Worm (Caenorhabditis elegans): ENCODE results near the gene nhr-41.

The nhr-41 gene

DNA sequence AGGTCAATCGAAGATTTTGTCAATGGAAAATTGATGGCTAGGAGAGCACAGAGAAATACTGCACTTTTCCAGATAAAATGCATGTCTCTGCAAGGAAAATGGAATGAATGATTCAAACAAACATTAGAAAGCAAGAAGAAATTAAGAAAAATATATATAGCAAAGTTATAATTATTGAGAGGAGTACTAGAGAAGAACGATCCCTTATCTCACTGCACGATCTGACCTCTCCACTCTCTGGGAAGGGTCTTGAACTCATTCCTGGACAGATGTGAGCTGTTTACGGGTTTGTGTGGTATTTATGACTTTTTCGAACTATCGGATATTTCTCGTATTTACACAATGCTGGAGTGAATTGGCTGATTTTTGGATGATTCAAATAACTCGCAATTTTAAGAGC lies 44.2 kb downstream of the nhr-41 start, which contains the start of gene Y77E11A.23:
TSS of gene Y77E11A.23 (minus strand) at position 107 of the 400 bp plus-strand sequence.
- TF ChIP-seq dmd-8 (GFP tag; IDR thresholded peaks at IDR 0.05): no peak
- no peak for TF ChIP-seq set-16 (GFP tag; IDR thresholded peaks at IDR 0.05)
- no peak for TF ChIP-seq zag-1 (tag; optimal IDR thresholded peaks at IDR 0.05)
- no peak for TF ChIP-seq Y105C5A.15 (GFP tag; IDR thresholded peaks at IDR 0.05)
- no peak for TF ChIP-seq nhr-10 (tag; optimal IDR thresholded peaks at IDR 0.05)
- no peak for TF ChIP-seq mxl-3 (GFP tag; optimal IDR thresholded peaks at IDR 0.05)
- no peak for TF ChIP-seq madf-9 (GFP tag; conservative IDR thresholded peaks at IDR 0.05)
- no peak for TF ChIP-seq ces-1 (GFP tag; optimal IDR thresholded peaks at IDR 0.05)
- no peak for TF ChIP-seq T26A8.4 (GFP tag; IDR thresholded peaks at IDR 0.05)
- TF ChIP-seq gei-8 (GFP tag; optimal IDR thresholded peaks at IDR 0.05): no peak
- no peak for TF ChIP-seq ctbp-1 (GFP tag; IDR thresholded peaks at IDR 0.05)
- no peak for TF ChIP-seq F37D6.2 (tag; optimal IDR thresholded peaks at IDR 0.05)
- TF ChIP-seq zfp-3 (GFP tag; conservative IDR thresholded peaks at IDR 0.05): no peak
- TF ChIP-seq sdz-12 (GFP tag; optimal IDR thresholded peaks at IDR 0.05): no peak
- no peak for TF ChIP-seq ZK337.2 (GFP tag; IDR thresholded peaks at IDR 0.05)
- TF ChIP-seq mxl-2 (GFP tag; conservative IDR thresholded peaks at IDR 0.05): no peak
- no peak for TF ChIP-seq pqm-1 (tag; optimal IDR thresholded peaks at IDR 0.05)

DNA sequence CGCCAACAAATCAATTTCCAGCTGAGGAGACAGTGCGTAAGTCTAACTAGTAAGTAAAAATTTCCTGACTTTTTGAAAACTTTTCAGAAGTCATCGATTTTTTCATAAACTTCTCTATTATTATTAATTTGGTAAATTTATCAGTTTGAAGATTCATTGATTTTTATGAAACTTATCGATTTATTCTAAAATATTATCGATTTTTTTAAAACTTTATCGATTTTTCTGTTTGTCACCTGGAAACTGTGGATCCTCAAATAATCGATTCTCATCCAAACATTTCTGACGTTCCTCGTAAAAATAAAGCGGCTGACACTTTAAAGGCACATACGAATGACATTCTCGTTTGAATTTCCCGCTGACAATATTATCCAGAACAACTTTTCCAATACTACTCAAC lies 48.0 kb downstream of the nhr-41 start:
- TF ChIP-seq F49E8.2 (tag; optimal IDR thresholded peaks at IDR 0.05; ENCODE audit: borderline replicate concordance): no peak
- TF ChIP-seq ceh-28 (tag; optimal IDR thresholded peaks at IDR 0.05): peak; percentile 75

DNA sequence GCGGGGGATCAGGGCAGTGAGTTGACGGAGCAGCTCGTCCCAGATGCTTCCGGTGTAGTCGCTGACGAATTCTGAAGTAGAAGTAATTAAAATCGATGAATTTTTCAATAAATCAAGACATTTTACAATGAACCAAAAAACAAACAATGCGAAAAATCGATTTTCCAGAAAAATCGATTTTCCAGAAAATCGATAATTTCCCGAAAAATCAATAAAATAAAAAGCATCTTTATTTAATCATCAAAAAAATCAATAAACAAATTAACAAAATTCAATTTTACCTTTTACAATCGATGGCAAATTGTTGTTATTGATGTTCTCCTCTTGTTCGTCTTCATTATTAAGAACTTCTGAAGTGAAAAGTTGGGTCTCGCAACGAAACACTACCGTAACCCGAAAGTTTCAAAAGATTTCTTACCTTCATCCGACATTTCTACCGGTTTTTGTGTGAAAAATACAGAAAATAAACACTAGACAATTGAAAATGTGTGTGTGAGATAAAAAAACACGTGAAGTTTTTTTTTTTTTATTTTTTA lies 48.6 kb downstream of the nhr-41 start, which contains the start of gene clp-6:
TSS of gene clp-6 (minus strand) at position 486 of the 536 bp plus-strand sequence.
- no peak for TF ChIP-seq R02D3.7 (tag; optimal IDR thresholded peaks at IDR 0.05)
- peak; percentile 94 for TF ChIP-seq ceh-28 (tag; optimal IDR thresholded peaks at IDR 0.05)

DNA sequence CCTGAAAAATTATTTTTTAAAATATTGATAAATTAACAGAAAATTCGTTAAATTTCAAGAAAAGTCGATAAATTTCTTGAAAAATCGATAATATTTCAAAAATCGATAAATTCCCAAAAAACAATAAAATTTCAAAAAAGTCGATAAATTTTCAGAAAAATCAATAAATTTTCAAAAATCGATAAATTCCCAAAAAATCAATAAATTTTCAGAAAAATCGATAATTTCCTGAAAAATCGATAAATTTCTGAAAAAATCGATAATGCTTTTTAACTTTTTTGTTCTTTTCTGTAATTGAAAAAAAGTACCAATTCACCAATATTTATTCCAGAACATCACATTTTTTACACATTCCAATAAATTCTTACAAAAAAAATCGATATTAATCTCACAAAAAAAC lies 49.1 kb downstream of the nhr-41 start:
- TF ChIP-seq ceh-28 (tag; optimal IDR thresholded peaks at IDR 0.05): peak; percentile 98
- TF ChIP-seq pha-4 (GFP tag; IDR thresholded peaks at IDR 0.05): no peak
- TF ChIP-seq pha-4 (tag; optimal IDR thresholded peaks at IDR 0.05): no peak
- TF ChIP-seq Y48G9A.11 (GFP tag; IDR thresholded peaks at IDR 0.05): no peak
- TF ChIP-seq aha-1 (tag): no peak
- no peak for TF ChIP-seq lin-29 (GFP tag; IDR thresholded peaks at IDR 0.05)
- no peak for TF ChIP-seq nhr-41 (GFP tag; IDR thresholded peaks at IDR 0.05)
- TF ChIP-seq attf-4 (tag; optimal IDR thresholded peaks at IDR 0.05): no peak
- TF ChIP-seq lin-15B (tag; optimal IDR thresholded peaks at IDR 0.05): no peak
- TF ChIP-seq cey-2 (tag; optimal IDR thresholded peaks at IDR 0.05; ENCODE audit: borderline replicate concordance, insufficient read depth): no peak

DNA sequence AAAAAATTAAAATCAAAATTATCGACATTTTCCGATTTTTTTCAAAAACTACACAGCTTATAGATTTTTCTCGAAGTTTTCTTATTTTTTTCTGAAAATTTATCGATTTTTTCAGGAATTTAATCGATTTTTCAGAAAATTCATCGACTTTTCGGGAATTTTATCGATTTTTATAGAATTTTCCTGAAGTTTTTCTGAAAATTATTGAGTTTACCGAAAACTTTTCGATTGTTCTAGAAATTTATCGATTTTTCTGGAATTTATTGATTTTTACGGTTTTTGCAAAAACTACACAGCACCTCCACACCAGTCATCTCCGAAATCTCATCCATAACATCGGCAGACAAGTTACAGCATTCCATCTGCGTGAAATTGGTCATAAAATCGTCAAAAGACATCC lies 51.6 kb downstream of the nhr-41 start:
- TF ChIP-seq hmg-1.1 (GFP tag; IDR thresholded peaks at IDR 0.05): 0 out of 2 replicates have a peak, but pooled peaks have one; percentile 12
- TF ChIP-seq ceh-28 (tag; optimal IDR thresholded peaks at IDR 0.05): peak; percentile 74
- no peak for TF ChIP-seq mdt-29 (GFP tag; IDR thresholded peaks at IDR 0.05)

DNA sequence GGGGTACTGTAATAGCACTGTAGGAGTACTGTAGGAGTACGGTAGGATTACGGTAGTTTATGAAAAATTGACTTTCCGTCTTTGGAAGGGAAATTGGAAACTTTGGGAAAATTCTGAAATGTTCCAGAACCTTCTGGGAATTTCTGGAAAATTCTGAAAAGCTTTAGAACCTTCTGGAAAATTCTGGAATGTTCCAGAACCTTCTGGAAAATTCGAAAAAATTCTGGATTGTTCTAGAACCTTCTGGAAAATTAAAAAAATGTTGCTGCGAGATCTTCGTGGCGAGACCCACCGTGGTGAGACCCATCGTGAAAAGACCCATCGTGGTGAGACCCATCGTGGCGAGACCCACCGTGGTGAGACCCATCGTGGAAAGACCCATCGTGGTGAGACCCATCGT lies 54.1 kb downstream of the nhr-41 start:
- TF ChIP-seq set-16 (GFP tag; IDR thresholded peaks at IDR 0.05): peak; percentile 62; the same call in 1 of the 2 replicates

All from whole organism, L4 larva.